Worm (Caenorhabditis elegans) whole organism, L1 larva: Measurements from ENCODE around the gene ador-1.

Source experiments
- C04F5.9 ChIP-seq: sonication (generic microtip); optimal IDR thresholded peaks from 2 replicates; lab custom pipeline; 2016; ENCODE audit warnings: missing genetic modification characterization, missing compliant biosample characterization
- C34B4.2 ChIP-seq: sonication (generic microtip); optimal IDR thresholded peaks from 2 replicates; lab custom pipeline; 2017; ENCODE audit warnings: mild to moderate bottlenecking, missing genetic modification characterization, missing compliant biosample characterization
- F16B12.6 ChIP-seq: fragments of 150-350 bp; optimal IDR thresholded peaks from 2 replicates; lab custom pipeline; 2014; ENCODE audit warnings: missing biosample characterization, missing genetic modification characterization
- ceh-63 ChIP-seq: fragments of 200-800 bp; sonication (Bioruptor generic); optimal IDR thresholded peaks from 2 replicates; lab custom pipeline; 2018; ENCODE audit warnings: mild to moderate bottlenecking, missing genetic modification characterization, missing compliant biosample characterization
- ceh-8 ChIP-seq: fragments of 200-800 bp; sonication (Bioruptor generic); optimal IDR thresholded peaks from 2 replicates; lab custom pipeline; 2018; ENCODE audit warnings: mild to moderate bottlenecking, missing genetic modification characterization, moderate library complexity, missing compliant biosample characterization
- ces-1 ChIP-seq: fragments of 150-350 bp; optimal IDR thresholded peaks from 2 replicates; lab custom pipeline; 2014; ENCODE audit warnings: missing biosample characterization, missing genetic modification reagents, missing genetic modification characterization
- dsc-1 ChIP-seq: sonication (generic microtip); optimal IDR thresholded peaks from 2 replicates; lab custom pipeline; 2016; ENCODE audit warnings: mild to moderate bottlenecking, missing genetic modification characterization, missing compliant biosample characterization
- egl-13 ChIP-seq: sonication (generic microtip); optimal IDR thresholded peaks from 2 replicates; lab custom pipeline; 2016; ENCODE audit warnings: missing genotype, missing genetic modification reagents, missing genetic modification characterization, missing compliant biosample characterization
- fkh-4 ChIP-seq: sonication (generic microtip); optimal IDR thresholded peaks from 2 replicates; lab custom pipeline; 2016; ENCODE audit warnings: missing compliant biosample characterization, missing genetic modification characterization, borderline replicate concordance
- fkh-8 ChIP-seq: sonication (generic microtip); optimal IDR thresholded peaks from 2 replicates; lab custom pipeline; 2016; ENCODE audit warnings: mild to moderate bottlenecking, missing genetic modification characterization, missing compliant biosample characterization
- fos-1 ChIP-seq: fragments of 150-350 bp; optimal IDR thresholded peaks from 2 replicates; lab custom pipeline; 2014; ENCODE audit warnings: missing biosample characterization, missing genetic modification characterization
- hlh-17 ChIP-seq: fragments of 200-800 bp; sonication (Bioruptor generic); optimal IDR thresholded peaks from 2 replicates; lab custom pipeline; 2018; ENCODE audit warnings: missing genetic modification characterization, mild to moderate bottlenecking, missing compliant biosample characterization, moderate library complexity, borderline replicate concordance
- hlh-4 ChIP-seq: sonication (generic microtip); optimal IDR thresholded peaks from 2 replicates; lab custom pipeline; 2016; ENCODE audit warnings: mild to moderate bottlenecking, missing genetic modification characterization, missing compliant biosample characterization
- isw-1 ChIP-seq: fragments of 200-800 bp; sonication (Bioruptor generic); IDR thresholded peaks from 2 replicates; pipeline ENCODE4 v1.3.6; 2022; ENCODE audit warnings: missing genetic modification characterization, missing compliant biosample characterization
- lin-13 ChIP-seq: fragments of 150-350 bp; optimal IDR thresholded peaks from 2 replicates; lab custom pipeline; 2014; ENCODE audit warnings: missing biosample characterization, missing genetic modification reagents, missing genetic modification characterization
- lin-14 ChIP-seq: fragments of 200-800 bp; sonication (Bioruptor generic); optimal IDR thresholded peaks from 2 replicates; lab custom pipeline; 2018; ENCODE audit warnings: mild to moderate bottlenecking, missing genetic modification characterization, moderate library complexity, missing compliant biosample characterization
- lin-15B ChIP-seq: fragments of 150-350 bp; sonication (generic microtip); optimal IDR thresholded peaks from 3 replicates; lab custom pipeline; 2014; ENCODE audit warnings: missing biosample characterization, missing genetic modification characterization
- lir-3 ChIP-seq: sonication (generic microtip); optimal IDR thresholded peaks from 2 replicates; lab custom pipeline; 2016; ENCODE audit warnings: mild to moderate bottlenecking, missing genetic modification characterization, moderate library complexity, missing compliant biosample characterization; ENCODE audit not compliant: poor library complexity
- mdl-1 ChIP-seq, 2 experiments: fragments of 150-350 bp; optimal IDR thresholded peaks; 2 replicates each; lab custom pipeline; 2014 to 2017; ENCODE audit warnings: missing biosample characterization in 2 of 2, missing genetic modification characterization in 2 of 2, inconsistent platforms in 1 of 2
- mef-2 ChIP-seq: fragments of 150-350 bp; optimal IDR thresholded peaks from 2 replicates; lab custom pipeline; 2014; ENCODE audit warnings: missing biosample characterization, missing genetic modification characterization
- mep-1 ChIP-seq: fragments of 150-350 bp; optimal IDR thresholded peaks from 2 replicates; lab custom pipeline; 2014; ENCODE audit warnings: missing biosample characterization, missing genetic modification characterization
- nhr-11 ChIP-seq: fragments of 150-350 bp; optimal IDR thresholded peaks from 2 replicates; lab custom pipeline; 2014; ENCODE audit warnings: missing biosample characterization, missing genetic modification characterization
- nhr-12 ChIP-seq: sonication (generic microtip); optimal IDR thresholded peaks from 2 replicates; lab custom pipeline; 2017; ENCODE audit warnings: missing biosample characterization, missing genetic modification characterization
- nhr-47 ChIP-seq: sonication (generic microtip); optimal IDR thresholded peaks from 2 replicates; lab custom pipeline; 2016; ENCODE audit warnings: mild to moderate bottlenecking, missing genetic modification characterization, moderate library complexity, missing compliant biosample characterization
- nhr-71 ChIP-seq: sonication (generic microtip); optimal IDR thresholded peaks from 2 replicates; lab custom pipeline; 2016; ENCODE audit warnings: mild to moderate bottlenecking, missing genetic modification characterization, moderate library complexity, missing compliant biosample characterization
- nhr-77 ChIP-seq: fragments of 150-350 bp; optimal IDR thresholded peaks from 2 replicates; lab custom pipeline; 2014; ENCODE audit warnings: missing biosample characterization, missing genetic modification characterization
- nhr-85 ChIP-seq: sonication (generic microtip); peaks from one replicate; lab custom pipeline; 2016; ENCODE audit warnings: missing genetic modification characterization, inconsistent platforms, missing compliant biosample characterization
- nhr-90 ChIP-seq: sonication (generic microtip); optimal IDR thresholded peaks from 2 replicates; lab custom pipeline; 2016; ENCODE audit warnings: mild to moderate bottlenecking, missing genetic modification characterization, missing compliant biosample characterization; ENCODE audit not compliant: poor library complexity
- pax-3 ChIP-seq: fragments of 200-800 bp; sonication (Bioruptor generic); optimal IDR thresholded peaks from 2 replicates; lab custom pipeline; 2018; ENCODE audit warnings: mild to moderate bottlenecking, missing genetic modification characterization, moderate library complexity, missing compliant biosample characterization
- pqm-1 ChIP-seq: sonication (generic microtip); optimal IDR thresholded peaks from 3 replicates; lab custom pipeline; 2017; ENCODE audit warnings: missing biosample characterization, missing genetic modification characterization
- rnt-1 ChIP-seq: sonication (generic microtip); optimal IDR thresholded peaks from 2 replicates; lab custom pipeline; 2016; ENCODE audit warnings: mild to moderate bottlenecking, missing genetic modification characterization, moderate library complexity, missing compliant biosample characterization
- snpc-4 ChIP-seq: fragments of 150-350 bp; optimal IDR thresholded peaks from 2 replicates; lab custom pipeline; 2014; ENCODE audit warnings: missing biosample characterization, missing genetic modification characterization
- sox-4 ChIP-seq: sonication (generic microtip); optimal IDR thresholded peaks from 2 replicates; lab custom pipeline; 2016; ENCODE audit warnings: missing genetic modification characterization, missing compliant biosample characterization
- tbx-2 ChIP-seq: sonication (generic microtip); optimal IDR thresholded peaks from 2 replicates; lab custom pipeline; 2016; ENCODE audit warnings: missing genetic modification characterization, missing compliant biosample characterization
- tlp-1 ChIP-seq: fragments of 150-350 bp; optimal IDR thresholded peaks from 2 replicates; lab custom pipeline; 2014; ENCODE audit warnings: missing biosample characterization, missing genetic modification characterization
- unc-130 ChIP-seq: fragments of 150-350 bp; optimal IDR thresholded peaks from 2 replicates; lab custom pipeline; 2017; ENCODE audit warnings: missing biosample characterization, missing genetic modification characterization, inconsistent platforms
- unc-62 ChIP-seq: fragments of 150-350 bp; optimal IDR thresholded peaks from 2 replicates; lab custom pipeline; 2014; ENCODE audit warnings: missing biosample characterization, missing genetic modification reagents, missing genetic modification characterization
- zip-4 ChIP-seq: fragments of 200-800 bp; sonication (Bioruptor generic); optimal IDR thresholded peaks from 2 replicates; lab custom pipeline; 2018; ENCODE audit warnings: mild to moderate bottlenecking, missing genetic modification characterization, moderate library complexity, missing compliant biosample characterization
- ztf-11 ChIP-seq, 2 experiments: sonication (generic microtip); optimal IDR thresholded peaks; 2 replicates each; lab custom pipeline; 2016 to 2017; ENCODE audit warnings: missing genetic modification characterization in 2 of 2, missing biosample characterization in 1 of 2, missing compliant biosample characterization in 1 of 2
- ztf-4 ChIP-seq: fragments of 150-350 bp; optimal IDR thresholded peaks from 2 replicates; lab custom pipeline; 2014; ENCODE audit warnings: missing biosample characterization, missing genetic modification characterization

ador-1 gene

DNA sequence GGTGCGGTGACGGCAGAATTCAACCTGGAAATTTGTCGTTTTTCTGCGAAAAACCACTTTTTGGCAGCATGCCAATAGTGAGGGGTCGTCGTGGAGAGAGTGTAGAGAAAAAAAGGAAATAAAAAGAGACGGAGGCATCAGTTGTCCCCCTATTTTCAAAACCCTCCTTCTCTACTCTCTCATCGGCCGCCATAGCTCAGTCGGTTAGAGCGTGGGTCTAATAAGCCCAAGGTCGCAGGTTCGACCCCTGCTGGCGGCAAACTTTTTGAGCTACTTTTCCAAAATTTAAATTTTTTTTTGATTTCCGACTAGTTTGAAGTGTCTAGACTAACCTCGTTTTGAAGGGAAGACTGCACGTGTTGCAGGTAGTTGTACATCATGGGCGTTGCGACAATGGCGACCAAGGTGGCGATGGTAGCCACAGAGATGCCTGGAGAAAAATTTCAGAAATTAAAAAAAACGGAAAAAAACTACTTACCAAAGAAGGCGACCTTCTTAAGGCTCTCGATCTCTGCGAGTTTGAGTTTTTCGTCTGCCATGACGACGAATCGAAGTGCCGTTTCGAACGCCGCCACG lies 8.0 kb downstream of the ador-1 start, which contains the start of gene col-85 (continued):
- TF ChIP-seq fkh-4 = no peak
- TF ChIP-seq fkh-8 (tag; lab: Kevin White, UChicago) = peak; percentile 83
- TF ChIP-seq pqm-1 = peak; percentile 11
- TF ChIP-seq isw-1 = peak; percentile 36; the same call in 1 of the 2 replicates
- peak; percentile 56 for TF ChIP-seq mep-1 (tag; lab: Kevin White, UChicago)
- no peak for TF ChIP-seq C04F5.9 (tag; lab: Kevin White, UChicago)
- TF ChIP-seq mdl-1 (tag; optimal IDR thresholded peaks at IDR 0.05; lab: Kevin White, UChicago) = peak in 1 of 2 experiments; percentile 47
- TF ChIP-seq snpc-4 (tag; lab: Kevin White, UChicago) = peak; percentile 90
- TF ChIP-seq tlp-1 (tag; lab: Kevin White, UChicago) = no peak
- TF ChIP-seq ztf-11 (tag; optimal IDR thresholded peaks at IDR 0.05; lab: Kevin White, UChicago) = peak in 1 of 2 experiments; percentile 16
- TF ChIP-seq, all 84 proteins: peak for 49

ce11 chrII:12494067-12494477 lies 8.6 kb downstream of the ador-1 start:
- TF ChIP-seq lin-13 (GFP tag; lab: Kevin White, UChicago) = no peak
- TF ChIP-seq F16B12.6 (tag; lab: Kevin White, UChicago) = no peak
- TF ChIP-seq hlh-4 (tag; lab: Kevin White, UChicago) = no peak
- peak; percentile 50 for TF ChIP-seq ceh-8 (GFP tag; lab: Kevin White, UChicago)
- no peak for TF ChIP-seq C34B4.2 (tag; lab: Kevin White, UChicago)
- TF ChIP-seq, all 84 proteins: peak for 1

- TF ChIP-seq F16B12.6 (tag; lab: Kevin White, UChicago) = no peak
- no peak for TF ChIP-seq pqm-1
- no peak for TF ChIP-seq egl-13 (tag; lab: Kevin White, UChicago)
- no peak for TF ChIP-seq fkh-8 (tag; lab: Kevin White, UChicago)
- no peak for TF ChIP-seq nhr-85 (tag; lab: Kevin White, UChicago)
- no peak for TF ChIP-seq hlh-4 (tag; lab: Kevin White, UChicago)
- TF ChIP-seq zip-4 = no peak
- TF ChIP-seq ztf-4 = no peak
- TF ChIP-seq unc-62 = no peak
- TF ChIP-seq hlh-17 (GFP tag; lab: Kevin White, UChicago) = no peak
- no peak for TF ChIP-seq mef-2
- no peak for TF ChIP-seq rnt-1
- no peak for TF ChIP-seq nhr-77 (tag; lab: Kevin White, UChicago)
- TF ChIP-seq nhr-90 (tag; lab: Kevin White, UChicago) = no peak
Measured at ce11 chrII:12491936-12492335, 10.7 kb downstream of the ador-1 start, which contains the start of gene srz-6. TSS of gene srz-6 (plus strand) at chrII:12492236.

DNA sequence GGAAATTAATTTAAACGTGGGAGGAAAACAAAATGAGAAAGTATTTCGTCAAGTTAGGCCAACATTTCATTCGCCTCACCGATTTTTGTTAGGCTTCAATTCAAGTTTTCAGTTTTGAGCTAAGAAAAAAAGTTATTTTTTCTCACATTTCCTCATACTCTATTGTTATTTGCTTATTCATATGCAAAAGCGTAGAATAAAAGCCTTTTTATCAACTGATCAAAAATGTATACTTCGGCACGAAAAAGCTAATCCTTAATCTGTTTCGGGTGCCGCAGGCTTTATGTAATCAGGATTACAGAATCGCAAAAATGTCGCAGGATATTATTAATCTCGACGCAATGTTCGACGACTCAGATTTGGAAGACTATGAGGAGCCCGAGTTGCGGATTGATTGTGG lies 12.8 kb downstream of the ador-1 start, which contains the start of gene T21B4.15:
Gene T21B4.15 (plus strand): TSS at position 301 of the 400 bp plus-strand sequence.
- peak; percentile 25 for TF ChIP-seq lin-14 (GFP tag; lab: Kevin White, UChicago)
- TF ChIP-seq dsc-1 (tag; lab: Kevin White, UChicago) = peak; percentile 53
- TF ChIP-seq tbx-2 (tag; lab: Kevin White, UChicago) = no peak

ce11 chrII:12488810-12489209 lies 13.9 kb downstream of the ador-1 start:
- TF ChIP-seq nhr-47 (tag; lab: Kevin White, UChicago) = no peak
- TF ChIP-seq unc-130 (tag; lab: Kevin White, UChicago) = no peak
- TF ChIP-seq isw-1 = no peak
- no peak for TF ChIP-seq nhr-11 (tag; lab: Kevin White, UChicago)
- TF ChIP-seq nhr-71 (tag; lab: Kevin White, UChicago) = no peak
- TF ChIP-seq ces-1 (GFP tag; lab: Kevin White, UChicago) = no peak
- TF ChIP-seq mdl-1 (tag; optimal IDR thresholded peaks at IDR 0.05; lab: Kevin White, UChicago) = no peak
- no peak for TF ChIP-seq lin-13 (GFP tag; lab: Kevin White, UChicago)
- TF ChIP-seq fkh-8 (tag; lab: Kevin White, UChicago) = peak; percentile 77
- TF ChIP-seq egl-13 (tag; lab: Kevin White, UChicago) = no peak
- peak; percentile 60 for TF ChIP-seq pax-3 (tag; lab: Kevin White, UChicago)
- peak; percentile 90 for TF ChIP-seq dsc-1 (tag; lab: Kevin White, UChicago)
- TF ChIP-seq nhr-12 (tag; lab: Kevin White, UChicago) = no peak
- TF ChIP-seq ceh-63 (GFP tag; lab: Kevin White, UChicago) = no peak
- peak; percentile 52 for TF ChIP-seq sox-4 (tag; lab: Kevin White, UChicago)
- no peak for TF ChIP-seq hlh-4 (tag; lab: Kevin White, UChicago)
- no peak for TF ChIP-seq snpc-4 (tag; lab: Kevin White, UChicago)
- no peak for TF ChIP-seq fos-1
- no peak for TF ChIP-seq lir-3 (tag; lab: Kevin White, UChicago)
- TF ChIP-seq unc-62 = no peak
- TF ChIP-seq lin-15B (tag; lab: Kevin White, UChicago) = no peak
- TF ChIP-seq ztf-11 (tag; optimal IDR thresholded peaks at IDR 0.05; lab: Kevin White, UChicago) = no peak
